Worm (Caenorhabditis elegans) whole organism, L2 larva: ENCODE results near the gene skr-20.

Source experiments
- F13H6.1 ChIP-seq: sonication (generic microtip); optimal IDR thresholded peaks from 2 replicates; lab custom pipeline; 2016; ENCODE audit warnings: missing genetic modification characterization, missing compliant biosample characterization
- Y55F3AM.14 ChIP-seq: fragments of 200-800 bp; sonication (Bioruptor generic); optimal IDR thresholded peaks from 2 replicates; lab custom pipeline; 2018; ENCODE audit warnings: mild to moderate bottlenecking, missing genetic modification characterization, missing compliant biosample characterization
- alr-1 ChIP-seq: fragments of 150-350 bp; optimal IDR thresholded peaks from 2 replicates; lab custom pipeline; 2014; ENCODE audit warnings: missing biosample characterization, missing genetic modification characterization
- blmp-1 ChIP-seq: sonication (generic microtip); optimal IDR thresholded peaks from 2 replicates; lab custom pipeline; 2017; ENCODE audit warnings: missing genetic modification characterization, mild to moderate bottlenecking, missing compliant biosample characterization, antibody characterized with exemption, moderate library complexity; ENCODE audit not compliant: insufficient read depth
- ceh-16 ChIP-seq: fragments of 150-350 bp; optimal IDR thresholded peaks from 2 replicates; lab custom pipeline; 2014; ENCODE audit warnings: missing biosample characterization, missing genetic modification characterization
- crh-2 ChIP-seq: sonication (generic microtip); optimal IDR thresholded peaks from 2 replicates; lab custom pipeline; 2017; ENCODE audit warnings: missing biosample characterization, missing genetic modification characterization
- egl-27 ChIP-seq: sonication (generic microtip); optimal IDR thresholded peaks from 3 replicates; lab custom pipeline; 2017; ENCODE audit warnings: missing biosample characterization, missing genetic modification reagents, missing genetic modification characterization
- elt-1 ChIP-seq: fragments of 150-350 bp; optimal IDR thresholded peaks from 2 replicates; lab custom pipeline; 2014; ENCODE audit warnings: missing biosample characterization, missing genetic modification characterization
- elt-3 ChIP-seq: sonication (generic microtip); optimal IDR thresholded peaks from 2 replicates; lab custom pipeline; 2017; ENCODE audit warnings: missing biosample characterization, missing genetic modification characterization
- fos-1 ChIP-seq: fragments of 150-350 bp; optimal IDR thresholded peaks from 2 replicates; lab custom pipeline; 2014; ENCODE audit warnings: missing biosample characterization, missing genetic modification characterization
- gmeb-1 ChIP-seq: fragments of 150-350 bp; optimal IDR thresholded peaks from 2 replicates; lab custom pipeline; 2014; ENCODE audit warnings: missing biosample characterization, missing genetic modification characterization
- lin-11 ChIP-seq: fragments of 150-350 bp; sonication (generic microtip); optimal IDR thresholded peaks from 2 replicates; lab custom pipeline; 2014; ENCODE audit warnings: missing biosample characterization, missing genetic modification characterization, inconsistent platforms, mixed read lengths
- lin-13 ChIP-seq: fragments of 150-350 bp; optimal IDR thresholded peaks from 2 replicates; lab custom pipeline; 2014; ENCODE audit warnings: missing biosample characterization, missing genetic modification reagents, missing genetic modification characterization
- lin-39 ChIP-seq: fragments of 150-350 bp; optimal IDR thresholded peaks from 2 replicates; lab custom pipeline; 2014; ENCODE audit warnings: missing biosample characterization, missing genetic modification reagents, missing genetic modification characterization
- lsy-2 ChIP-seq, 2 experiments: fragments of 150-350 bp in 1 of 2; sonication (generic microtip) in 1 of 2; optimal IDR thresholded peaks; 2 replicates each; lab custom pipeline; 2014 to 2017; ENCODE audit warnings: missing biosample characterization in 2 of 2, missing genetic modification characterization in 2 of 2
- mab-5 ChIP-seq: fragments of 150-350 bp; optimal IDR thresholded peaks from 2 replicates; lab custom pipeline; 2014; ENCODE audit warnings: missing biosample characterization, missing genetic modification characterization
- mbf-1 ChIP-seq: sonication (generic microtip); optimal IDR thresholded peaks from 2 replicates; lab custom pipeline; 2017; ENCODE audit warnings: missing biosample characterization, missing genetic modification characterization
- mdl-1 ChIP-seq, 2 experiments: fragments of 150-350 bp in 1 of 2; sonication (generic microtip) in 1 of 2; optimal IDR thresholded peaks; 2 replicates each; lab custom pipeline; 2017; ENCODE audit warnings: missing biosample characterization in 2 of 2, missing genetic modification characterization in 2 of 2
- nhr-11 ChIP-seq: fragments of 150-350 bp; optimal IDR thresholded peaks from 2 replicates; lab custom pipeline; 2014; ENCODE audit warnings: missing biosample characterization, missing genetic modification characterization
- nhr-12 ChIP-seq: fragments of 150-350 bp; optimal IDR thresholded peaks from 2 replicates; lab custom pipeline; 2014; ENCODE audit warnings: missing biosample characterization, missing genetic modification characterization
- nhr-129 ChIP-seq: fragments of 150-350 bp; optimal IDR thresholded peaks from 2 replicates; lab custom pipeline; 2014; ENCODE audit warnings: missing biosample characterization, missing genetic modification characterization
- nhr-21 ChIP-seq: fragments of 150-350 bp; optimal IDR thresholded peaks from 2 replicates; lab custom pipeline; 2014; ENCODE audit warnings: missing biosample characterization, missing genetic modification characterization
- nhr-23 ChIP-seq: fragments of 150-350 bp; optimal IDR thresholded peaks from 2 replicates; lab custom pipeline; 2014; ENCODE audit warnings: missing biosample characterization, missing genetic modification reagents, missing genetic modification characterization
- nhr-237 ChIP-seq: fragments of 150-350 bp; optimal IDR thresholded peaks from 2 replicates; lab custom pipeline; 2014; ENCODE audit warnings: missing biosample characterization, missing genetic modification characterization
- nhr-25 ChIP-seq: fragments of 150-350 bp; sonication (generic microtip); optimal IDR thresholded peaks from 3 replicates; lab custom pipeline; 2014; ENCODE audit warnings: missing biosample characterization, missing genetic modification characterization
- nhr-6 ChIP-seq: fragments of 150-350 bp; optimal IDR thresholded peaks from 2 replicates; lab custom pipeline; 2014; ENCODE audit warnings: missing biosample characterization, missing genetic modification characterization
- sem-4 ChIP-seq: fragments of 150-350 bp; optimal IDR thresholded peaks from 2 replicates; lab custom pipeline; 2014; ENCODE audit warnings: missing biosample characterization, missing genetic modification reagents, missing genetic modification characterization
- sma-3 ChIP-seq: sonication (generic microtip); optimal IDR thresholded peaks from 2 replicates; lab custom pipeline; 2016; ENCODE audit warnings: missing genetic modification reagents, missing genetic modification characterization, missing compliant biosample characterization
- sma-9 ChIP-seq, 2 experiments: fragments of 150-350 bp in 1 of 2; sonication (generic microtip) in 1 of 2; optimal IDR thresholded peaks; 2 replicates each; lab custom pipeline; 2014 to 2016; ENCODE audit warnings: missing genetic modification characterization in 2 of 2, mild to moderate bottlenecking in 1 of 2, missing biosample characterization in 1 of 2, missing compliant biosample characterization in 1 of 2, missing genetic modification reagents in 1 of 2, moderate library complexity in 1 of 2
- unc-62 ChIP-seq: fragments of 150-350 bp; optimal IDR thresholded peaks from 2 replicates; lab custom pipeline; 2014; ENCODE audit warnings: missing biosample characterization, missing genetic modification reagents, missing genetic modification characterization
- ztf-1 ChIP-seq: fragments of 200-800 bp; sonication (Bioruptor generic); conservative IDR thresholded peaks from 2 replicates; pipeline ENCODE4 v1.3.6; 2022; ENCODE audit warnings: missing genetic modification characterization, missing compliant biosample characterization
- ztf-4 ChIP-seq: fragments of 150-350 bp; optimal IDR thresholded peaks from 2 replicates; lab custom pipeline; 2014; ENCODE audit warnings: missing biosample characterization, missing genetic modification characterization

skr-20 gene

DNA sequence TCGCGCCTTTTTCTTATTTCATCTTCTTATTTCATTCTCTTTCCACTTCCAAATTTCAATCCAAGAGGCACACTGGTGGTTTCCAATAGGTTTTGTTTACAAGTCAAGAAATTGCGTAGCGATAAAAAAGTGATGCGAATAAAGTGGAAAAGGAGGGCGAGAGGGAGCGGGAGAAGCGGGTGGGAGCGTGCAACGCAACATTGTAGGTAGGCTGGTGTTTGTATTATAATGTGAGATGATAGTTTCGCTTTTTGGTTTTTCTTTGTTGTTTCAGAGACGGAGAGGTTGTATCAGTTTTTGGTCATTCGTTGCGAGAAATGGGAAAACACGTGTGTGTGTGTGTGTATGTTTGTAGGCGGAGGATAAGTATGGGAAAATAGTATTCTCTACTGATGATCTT lies 26.8 kb upstream of the skr-20 start:
- no peak for TF ChIP-seq ceh-16
- peak; percentile 66 for TF ChIP-seq nhr-129 (tag; lab: Kevin White, UChicago)
- TF ChIP-seq nhr-25 (tag; lab: Kevin White, UChicago) = peak; percentile 79
- TF ChIP-seq nhr-237 (tag; lab: Kevin White, UChicago) = no peak
- TF ChIP-seq blmp-1 (tag; lab: Kevin White, UChicago) = peak; percentile 70
- TF ChIP-seq Y55F3AM.14 (GFP tag; lab: Kevin White, UChicago) = peak; percentile 36
- TF ChIP-seq F13H6.1 = peak; percentile 76
- TF ChIP-seq mdl-1 (tag; optimal IDR thresholded peaks at IDR 0.05; lab: Kevin White, UChicago) = peak; percentile 40 to 69
- TF ChIP-seq unc-62 (GFP tag; lab: Kevin White, UChicago) = no peak
- peak; percentile 70 for TF ChIP-seq sma-3 (GFP tag; lab: Kevin White, UChicago)
- no peak for TF ChIP-seq ztf-1 (GFP tag; lab: Robert Waterston, UW)
- no peak for TF ChIP-seq nhr-23 (tag; lab: Kevin White, UChicago)
- TF ChIP-seq sem-4 (tag; lab: Kevin White, UChicago) = peak; percentile 14
- peak; percentile 54 for TF ChIP-seq fos-1
- TF ChIP-seq crh-2 = peak; percentile 71
- peak; percentile 85 for TF ChIP-seq sma-9 (GFP tag; optimal IDR thresholded peaks at IDR 0.05; lab: Kevin White, UChicago)
- no peak for TF ChIP-seq sma-9 (tag; optimal IDR thresholded peaks at IDR 0.05; lab: Kevin White, UChicago)
- peak; percentile 6 for TF ChIP-seq nhr-21 (tag; lab: Kevin White, UChicago)
- TF ChIP-seq gmeb-1 (tag; lab: Kevin White, UChicago) = peak; percentile 61

DNA sequence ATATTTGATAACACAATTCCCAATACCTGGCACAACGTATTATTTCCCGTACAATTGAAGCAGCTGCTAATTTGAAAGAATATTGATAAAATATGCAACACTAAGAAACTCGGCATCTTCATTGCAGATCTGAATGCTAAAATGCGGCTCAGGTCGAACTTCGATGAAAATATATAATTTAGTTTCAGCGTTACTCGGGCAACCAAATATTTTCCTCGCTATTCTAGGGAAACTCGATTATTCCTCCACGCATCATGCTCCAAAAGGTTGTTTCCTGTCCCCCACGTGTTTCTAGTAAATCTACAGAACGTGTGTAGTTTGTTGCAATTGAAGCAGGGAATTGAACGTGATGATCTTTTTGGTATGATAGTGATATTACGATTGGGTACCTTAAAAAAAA lies 25.8 kb upstream of the skr-20 start:
- TF ChIP-seq nhr-25 (tag; lab: Kevin White, UChicago) = no peak
- TF ChIP-seq lin-13 (GFP tag; lab: Kevin White, UChicago) = no peak
- TF ChIP-seq nhr-11 (tag; lab: Kevin White, UChicago) = no peak
- TF ChIP-seq nhr-6 (tag; lab: Kevin White, UChicago) = no peak
- TF ChIP-seq lin-39 (tag; lab: Kevin White, UChicago) = no peak
- TF ChIP-seq elt-3 (tag; lab: Kevin White, UChicago) = no peak
- no peak for TF ChIP-seq sma-9 (GFP tag; optimal IDR thresholded peaks at IDR 0.05; lab: Kevin White, UChicago)
- no peak for TF ChIP-seq sma-9 (tag; optimal IDR thresholded peaks at IDR 0.05; lab: Kevin White, UChicago)
- no peak for TF ChIP-seq mdl-1 (tag; optimal IDR thresholded peaks at IDR 0.05; lab: Kevin White, UChicago)

- TF ChIP-seq lin-11 (tag; lab: Kevin White, UChicago) (no peak), lsy-2 (tag; optimal IDR thresholded peaks at IDR 0.05; lab: Kevin White, UChicago) (no peak), alr-1 (no peak), nhr-25 (tag; lab: Kevin White, UChicago) (peak; percentile 55), nhr-23 (tag; lab: Kevin White, UChicago) (peak; percentile 43), ceh-16 (peak; percentile 23), mdl-1 (tag; optimal IDR thresholded peaks at IDR 0.05; lab: Kevin White, UChicago) (no peak), blmp-1 (tag; lab: Kevin White, UChicago) (no peak), nhr-12 (tag; lab: Kevin White, UChicago) (no peak), sma-9 (GFP tag; optimal IDR thresholded peaks at IDR 0.05; lab: Kevin White, UChicago) (peak; percentile 81), sma-9 (tag; optimal IDR thresholded peaks at IDR 0.05; lab: Kevin White, UChicago) (no peak), elt-1 (peak; percentile 91), egl-27 (tag; lab: Kevin White, UChicago) (no peak)
- TF ChIP-seq, all 48 proteins: peak for 5
These were observed 24.9 kb upstream of the skr-20 start, which contains the start of gene K08H2.7 for ce11 chrX:13248265-13248664. Gene K08H2.7 (minus strand): TSS chrX:13248437.

DNA sequence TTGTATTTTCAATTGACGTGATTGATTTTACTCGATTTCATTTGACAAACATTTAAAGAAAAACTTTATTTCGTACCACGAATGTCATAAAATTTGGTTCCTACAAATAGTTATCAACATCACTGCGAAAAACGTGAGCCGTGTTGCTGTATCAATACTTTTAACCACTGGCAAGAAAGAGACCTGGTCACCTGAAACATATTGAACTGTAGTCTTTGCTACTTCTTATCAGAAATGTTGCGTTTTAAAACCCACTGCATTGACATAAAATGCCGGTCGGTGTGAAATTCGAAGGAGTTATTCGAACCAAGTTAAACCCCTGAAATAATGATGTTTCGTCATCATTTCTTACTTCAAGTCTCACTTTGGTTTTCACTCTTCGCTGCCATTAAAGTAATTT lies 24.3 kb upstream of the skr-20 start:
- TF ChIP-seq fos-1 = peak; percentile 26
- TF ChIP-seq sma-9 (GFP tag; optimal IDR thresholded peaks at IDR 0.05; lab: Kevin White, UChicago) = peak; percentile 44
- no peak for TF ChIP-seq sma-9 (tag; optimal IDR thresholded peaks at IDR 0.05; lab: Kevin White, UChicago)
- no peak for TF ChIP-seq lin-39 (tag; lab: Kevin White, UChicago)
- TF ChIP-seq ztf-4 (tag; lab: Kevin White, UChicago) = no peak
- no peak for TF ChIP-seq nhr-6 (tag; lab: Kevin White, UChicago)
- TF ChIP-seq nhr-21 (tag; lab: Kevin White, UChicago) = no peak
- TF ChIP-seq mab-5 (tag; lab: Kevin White, UChicago) = no peak
- no peak for TF ChIP-seq F13H6.1
- TF ChIP-seq mbf-1 (tag; lab: Kevin White, UChicago) = no peak
- peak; percentile 14 for TF ChIP-seq gmeb-1 (tag; lab: Kevin White, UChicago)
